Fruit fly (Drosophila melanogaster) whole organism, embryonic: ENCODE data around the gene mRRF1.
A peak's percentile ranks its signal among the peaks of the same experiment; 100 is the strongest.

Source experiments
- Atf6 ChIP-seq: fragments of 200-800 bp; sonication (Bioruptor generic); IDR thresholded peaks from 2 replicates; pipeline ENCODE4 v1.3.6; 2022; ENCODE audit warnings: missing biosample characterization, missing genetic modification characterization
- CG10543 ChIP-seq: fragments of 200-800 bp; sonication (Bioruptor generic); optimal IDR thresholded peaks from 3 replicates; lab custom pipeline; 2017; ENCODE audit warnings: missing biosample characterization, mild to moderate bottlenecking, missing genetic modification characterization, moderate library complexity
- CG11093 ChIP-seq: fragments of 200-800 bp; sonication (Bioruptor generic); IDR thresholded peaks from 3 replicates; pipeline ENCODE4 v1.3.6; 2022; ENCODE audit warnings: missing biosample characterization, missing genetic modification characterization
- CG11456 ChIP-seq: fragments of 200-800 bp; sonication (Bioruptor generic); IDR thresholded peaks from 3 replicates; pipeline ENCODE4 v1.3.6; 2022; ENCODE audit warnings: missing biosample characterization, missing genetic modification characterization
- CG11696 ChIP-seq: fragments of 200-800 bp; sonication (Bioruptor generic); IDR thresholded peaks from 2 replicates; pipeline ENCODE4 v1.3.6; 2022; ENCODE audit warnings: missing biosample characterization, missing genetic modification characterization
- CG12769 ChIP-seq: fragments of 200-800 bp; sonication (Bioruptor generic); optimal IDR thresholded peaks from 2 replicates; lab custom pipeline; 2019; ENCODE audit warnings: missing biosample characterization, mild to moderate bottlenecking, missing genetic modification characterization, moderate library complexity
- CG13424 ChIP-seq: fragments of 200-800 bp; sonication (Bioruptor generic); optimal IDR thresholded peaks from 2 replicates; lab custom pipeline; 2019; ENCODE audit warnings: missing biosample characterization, mild to moderate bottlenecking, missing genetic modification characterization, moderate library complexity
- CG2120 ChIP-seq: fragments of 200-800 bp; sonication (Bioruptor generic); optimal IDR thresholded peaks from 3 replicates; lab custom pipeline; 2016; ENCODE audit warnings: missing biosample characterization, missing genetic modification characterization
- CG6813 ChIP-seq: fragments of 200-800 bp; sonication (Bioruptor generic); optimal IDR thresholded peaks from 2 replicates; lab custom pipeline; 2017; ENCODE audit warnings: missing biosample characterization, missing genetic modification characterization, mild to moderate bottlenecking, moderate library complexity, missing genetic modification reagents
- CG6854 ChIP-seq: fragments of 200-800 bp; sonication (Bioruptor generic); optimal IDR thresholded peaks from 3 replicates; lab custom pipeline; 2017; ENCODE audit warnings: missing biosample characterization, mild to moderate bottlenecking, missing genetic modification characterization
- CG7963 ChIP-seq: fragments of 200-800 bp; sonication (Bioruptor generic); IDR thresholded peaks from 3 replicates; pipeline ENCODE4 v1.3.6; 2022; ENCODE audit warnings: missing biosample characterization, missing genetic modification characterization; ENCODE audit not compliant: partially characterized antibody
- CG8359 ChIP-seq: fragments of 200-800 bp; sonication (Bioruptor generic); optimal IDR thresholded peaks from 2 replicates; lab custom pipeline; 2017; ENCODE audit warnings: missing biosample characterization, mild to moderate bottlenecking, missing genetic modification characterization, borderline replicate concordance
- CG8924 ChIP-seq: fragments of 200-800 bp; optimal IDR thresholded peaks from 3 replicates; lab custom pipeline; 2019; ENCODE audit warnings: missing biosample characterization, mild to moderate bottlenecking, missing genetic modification characterization, moderate library complexity
- Drgx ChIP-seq: fragments of 200-800 bp; sonication (Bioruptor generic); IDR thresholded peaks from 2 replicates; pipeline ENCODE4 v1.3.6; 2022; ENCODE audit warnings: missing biosample characterization, missing genetic modification characterization
- Elba2 ChIP-seq: fragments of 200-800 bp; sonication (Bioruptor generic); optimal IDR thresholded peaks from 3 replicates; lab custom pipeline; 2016; ENCODE audit warnings: missing biosample characterization, missing genetic modification characterization
- Gsc ChIP-seq: fragments of 200-800 bp; sonication (Bioruptor generic); IDR thresholded peaks from 2 replicates; pipeline ENCODE4 v1.3.6; 2022; ENCODE audit warnings: missing biosample characterization, missing genetic modification characterization
- Hmx ChIP-seq: fragments of 200-800 bp; sonication (Bioruptor generic); optimal IDR thresholded peaks from 2 replicates; lab custom pipeline; 2016; ENCODE audit warnings: missing biosample characterization, missing genetic modification characterization
- Pdp1 ChIP-seq, 2 experiments: fragments of 200-800 bp; sonication (Bioruptor generic); optimal IDR thresholded peaks; 3 replicates each; lab custom pipeline; 2016; ENCODE audit warnings: missing biosample characterization in 2 of 2, missing genetic modification characterization in 2 of 2, mild to moderate bottlenecking in 1 of 2, moderate library complexity in 1 of 2
- Rfx ChIP-seq: fragments of 200-800 bp; sonication (Bioruptor generic); IDR thresholded peaks from 2 replicates; pipeline ENCODE4 v1.3.6; 2022; ENCODE audit warnings: missing biosample characterization, missing genetic modification characterization
- Sry-β ChIP-seq: fragments of 200-800 bp; sonication (Bioruptor generic); optimal IDR thresholded peaks from 2 replicates; lab custom pipeline; 2018; ENCODE audit warnings: missing biosample characterization, mild to moderate bottlenecking, missing genetic modification characterization, moderate library complexity
- amos ChIP-seq: fragments of 200-800 bp; sonication (Bioruptor generic); IDR thresholded peaks from 2 replicates; pipeline ENCODE4 v1.3.6; 2022; ENCODE audit warnings: missing biosample characterization, missing genetic modification characterization; ENCODE audit not compliant: partially characterized antibody
- bbx ChIP-seq: fragments of 200-800 bp; sonication (Bioruptor generic); IDR thresholded peaks from 2 replicates; pipeline ENCODE4 v1.3.6; 2022; ENCODE audit warnings: missing biosample characterization, missing genetic modification characterization; ENCODE audit not compliant: partially characterized antibody
- bigmax ChIP-seq: fragments of 200-800 bp; sonication (Bioruptor generic); optimal IDR thresholded peaks from 2 replicates; lab custom pipeline; 2018; ENCODE audit warnings: missing biosample characterization, mild to moderate bottlenecking, missing genetic modification characterization
- caup ChIP-seq: fragments of 200-800 bp; sonication (Bioruptor generic); optimal IDR thresholded peaks from 3 replicates; lab custom pipeline; 2017; ENCODE audit warnings: missing biosample characterization, mild to moderate bottlenecking, missing genetic modification characterization, moderate library complexity; ENCODE audit not compliant: severe bottlenecking
- ems ChIP-seq: fragments of 200-800 bp; sonication (Bioruptor generic); optimal IDR thresholded peaks from 3 replicates; lab custom pipeline; 2016; ENCODE audit warnings: missing biosample characterization, missing genetic modification characterization
- exex ChIP-seq: fragments of 200-800 bp; sonication (Bioruptor generic); optimal IDR thresholded peaks from 4 replicates; lab custom pipeline; 2018; ENCODE audit warnings: missing biosample characterization, mild to moderate bottlenecking, missing genetic modification characterization, moderate library complexity
- fd64A ChIP-seq: fragments of 200-800 bp; sonication (Bioruptor generic); optimal IDR thresholded peaks from 3 replicates; lab custom pipeline; 2018; ENCODE audit warnings: missing biosample characterization, mild to moderate bottlenecking, missing genetic modification characterization
- kah ChIP-seq: fragments of 200-800 bp; sonication (Bioruptor generic); optimal IDR thresholded peaks from 2 replicates; lab custom pipeline; 2018; ENCODE audit warnings: missing biosample characterization, mild to moderate bottlenecking, missing genetic modification characterization
- kni ChIP-seq: fragments of 200-800 bp; sonication (Bioruptor generic); optimal IDR thresholded peaks from 3 replicates; lab custom pipeline; 2017; ENCODE audit warnings: mild to moderate bottlenecking, missing biosample characterization, missing genetic modification reagents, missing genetic modification characterization
- knrl ChIP-seq: fragments of 200-800 bp; sonication (Bioruptor generic); IDR thresholded peaks from 3 replicates; pipeline ENCODE4 v1.3.6; 2022; ENCODE audit warnings: missing biosample characterization, missing genetic modification characterization; ENCODE audit not compliant: partially characterized antibody
- lab ChIP-seq: fragments of 200-800 bp; sonication (Bioruptor generic); optimal IDR thresholded peaks from 3 replicates; lab custom pipeline; 2017; ENCODE audit warnings: missing biosample characterization, missing genetic modification characterization, mild to moderate bottlenecking, moderate library complexity, missing genetic modification reagents
- lbe ChIP-seq: fragments of 200-800 bp; sonication (Bioruptor generic); optimal IDR thresholded peaks from 2 replicates; lab custom pipeline; 2016; ENCODE audit warnings: missing biosample characterization, mild to moderate bottlenecking, missing genetic modification characterization
- otp ChIP-seq: fragments of 200-800 bp; sonication (Bioruptor generic); IDR thresholded peaks from 3 replicates; pipeline ENCODE4, ENCODE4 v1.3.6; 2022; ENCODE audit warnings: missing biosample characterization, missing genetic modification characterization
- pfk ChIP-seq: fragments of 200-800 bp; sonication (Bioruptor generic); optimal IDR thresholded peaks from 2 replicates; lab custom pipeline; 2018; ENCODE audit warnings: missing biosample characterization, mild to moderate bottlenecking, missing genetic modification characterization, moderate library complexity
- rib ChIP-seq: fragments of 200-800 bp; sonication (Bioruptor generic); IDR thresholded peaks from 2 replicates; pipeline ENCODE4 v1.3.6; 2022; ENCODE audit warnings: missing biosample characterization, missing genetic modification characterization
- run ChIP-seq: fragments of 200-800 bp; sonication (Bioruptor generic); optimal IDR thresholded peaks from 3 replicates; lab custom pipeline; 2018; ENCODE audit warnings: missing biosample characterization, mild to moderate bottlenecking, missing genetic modification characterization
- scrt ChIP-seq: fragments of 200-800 bp; sonication (Bioruptor generic); optimal IDR thresholded peaks from 2 replicates; lab custom pipeline; 2018; ENCODE audit warnings: missing biosample characterization, mild to moderate bottlenecking, missing genetic modification characterization, moderate library complexity
- sqz ChIP-seq: fragments of 200-800 bp; sonication (Bioruptor generic); optimal IDR thresholded peaks from 3 replicates; lab custom pipeline; 2018; ENCODE audit warnings: missing biosample characterization, mild to moderate bottlenecking, missing genetic modification characterization
- ssp ChIP-seq: fragments of 200-800 bp; sonication (Bioruptor generic); IDR thresholded peaks from 2 replicates; pipeline ENCODE4 v1.3.6; 2022; ENCODE audit warnings: missing biosample characterization, missing genetic modification characterization
- stc ChIP-seq: fragments of 200-800 bp; sonication (Bioruptor generic); IDR thresholded peaks from 2 replicates; pipeline ENCODE4 v1.3.6; 2022; ENCODE audit warnings: missing biosample characterization, missing genetic modification characterization
- stwl ChIP-seq: fragments of 200-800 bp; sonication (Bioruptor generic); optimal IDR thresholded peaks from 3 replicates; lab custom pipeline; 2018; ENCODE audit warnings: missing biosample characterization, mild to moderate bottlenecking, missing genetic modification characterization, moderate library complexity
- sug ChIP-seq: fragments of 200-800 bp; optimal IDR thresholded peaks from 2 replicates; lab custom pipeline; 2019; ENCODE audit warnings: missing biosample characterization, mild to moderate bottlenecking, missing genetic modification characterization, moderate library complexity
- usp ChIP-seq: fragments of >200 bp; optimal IDR thresholded peaks from 2 replicates; lab custom pipeline; 2017; ENCODE audit warnings: missing biosample characterization, missing genetic modification characterization
- vvl ChIP-seq: fragments of 200-800 bp; sonication (Bioruptor generic); IDR thresholded peaks from 2 replicates; pipeline ENCODE4 v1.3.6; 2022; ENCODE audit warnings: missing biosample characterization, missing genetic modification characterization

The mRRF1 gene

DNA sequence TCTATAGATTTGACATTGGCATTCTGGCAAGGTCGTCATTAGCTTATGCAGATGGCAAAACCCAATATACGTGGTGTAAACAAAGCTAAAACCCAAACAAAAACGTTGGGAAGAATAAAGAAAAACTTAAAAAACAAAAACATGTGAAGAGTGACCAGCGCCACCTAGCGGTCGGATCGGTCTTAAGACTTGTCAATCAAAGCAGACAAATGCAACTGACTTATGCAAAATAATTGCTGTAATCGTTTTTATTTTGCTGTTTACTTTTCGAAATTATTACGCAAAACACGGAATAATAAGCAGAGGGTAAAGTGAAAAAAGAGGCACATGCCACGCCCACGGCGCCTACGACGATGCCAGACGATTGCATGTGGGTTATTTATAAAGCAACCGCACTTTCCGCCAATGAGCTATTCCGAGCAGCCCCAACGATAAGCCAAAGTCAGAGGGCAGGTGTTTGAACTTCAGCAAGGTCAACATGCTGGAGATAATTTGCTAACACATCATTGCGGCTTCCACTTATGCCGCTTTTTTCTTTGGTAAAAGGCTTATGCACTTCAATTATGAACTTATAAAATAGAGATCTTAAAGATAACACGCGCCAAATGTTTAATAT, 7.9 kb upstream of the mRRF1 start (continued):
- TF ChIP-seq Pdp1 (GFP tag; optimal IDR thresholded peaks at IDR 0.05; lab: Kevin White, UChicago), result peak in 1 of 2 experiments; percentile 8
- no peak for TF ChIP-seq pfk (GFP tag; lab: Kevin White, UChicago)
- no peak for TF ChIP-seq run (tag; lab: Kevin White, UChicago)
- no peak for TF ChIP-seq stwl (tag; lab: Kevin White, UChicago)
- TF ChIP-seq CG6813 (GFP tag; lab: Kevin White, UChicago), result no peak
- TF ChIP-seq, all 482 proteins: peak for 8

DNA sequence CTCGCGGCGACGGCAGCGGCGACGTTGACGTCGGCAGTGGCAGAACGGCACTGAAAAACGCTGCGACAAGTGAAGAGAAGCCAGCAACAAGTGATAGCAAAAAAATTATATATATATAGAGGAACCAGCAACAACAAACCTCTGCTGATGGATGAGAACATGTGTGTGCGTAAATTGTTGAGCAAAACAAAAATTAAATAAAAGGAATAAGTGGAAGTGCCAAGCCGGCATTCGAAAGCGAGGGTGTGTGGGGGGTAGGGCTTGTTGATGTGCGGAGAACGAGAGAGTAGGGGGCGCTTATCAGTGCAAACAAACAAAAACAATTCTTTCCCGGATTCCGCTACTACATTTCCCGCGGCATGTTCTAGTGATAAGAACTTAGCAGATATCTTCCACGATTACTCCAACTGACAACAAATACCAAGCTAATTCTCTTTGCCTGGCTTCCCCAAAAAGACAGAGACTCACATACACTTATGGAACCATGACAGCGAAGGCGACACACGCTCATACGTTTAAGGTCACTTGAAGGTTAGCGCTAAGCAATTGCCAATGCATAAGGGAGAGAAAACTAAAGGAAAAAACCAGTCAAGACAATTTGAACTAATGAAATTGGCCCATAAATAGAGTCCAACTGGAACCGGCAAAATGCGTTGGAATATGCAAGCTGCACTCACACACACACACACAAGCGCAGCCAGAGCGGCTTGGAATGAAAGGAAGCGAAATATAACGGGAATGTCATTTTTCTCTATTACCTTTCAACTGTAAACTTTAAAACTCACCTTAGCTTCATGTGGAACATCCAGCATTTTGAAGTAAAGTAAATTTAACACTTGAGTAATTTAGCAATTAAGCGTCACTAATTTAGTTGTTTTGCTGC, 6.1 kb upstream of the mRRF1 start:
- TF ChIP-seq CG11696 (GFP tag; lab: Robert Waterston, UW) (no peak), sqz (peak; percentile 6), CG10543 (GFP tag; lab: Kevin White, UChicago) (peak; percentile 83), Atf6 (GFP tag; lab: Robert Waterston, UW) (no peak), bbx (GFP tag; lab: Robert Waterston, UW) (0 out of 2 replicates have a peak, but pooled peaks have one; percentile 19), exex (tag; lab: Kevin White, UChicago) (peak; percentile 22), bigmax (GFP tag; lab: Kevin White, UChicago) (no peak), CG8924 (tag; lab: Kevin White, UChicago) (peak; percentile 5), CG6854 (GFP tag; lab: Kevin White, UChicago) (no peak), usp (GFP tag; lab: Kevin White, UChicago) (no peak), CG11456 (GFP tag; lab: Robert Waterston, UW) (no peak), fd64A (GFP tag; lab: Kevin White, UChicago) (no peak), kni (no peak), rib (GFP tag; lab: Robert Waterston, UW) (0 out of 2 replicates have a peak, but pooled peaks have one; percentile 28), lab (peak; percentile 12), Sry-β (no peak), scrt (GFP tag; lab: Kevin White, UChicago) (peak; percentile 49), caup (GFP tag; lab: Kevin White, UChicago) (peak; percentile 15), CG8359 (GFP tag; lab: Kevin White, UChicago) (no peak), CG7963 (GFP tag; lab: Robert Waterston, UW) (no peak), ems (no peak), CG11093 (no peak), CG2120 (GFP tag; lab: Kevin White, UChicago) (no peak), CG13424 (tag; lab: Kevin White, UChicago) (no peak), Hmx (GFP tag; lab: Kevin White, UChicago) (no peak), amos (peak; percentile 16; the same call in 1 of the 2 replicates), CG12769 (tag; lab: Kevin White, UChicago) (peak; percentile 60), sug (peak; percentile 52), Gsc (GFP tag; lab: Robert Waterston, UW) (no peak), kah (GFP tag; lab: Kevin White, UChicago) (peak; percentile 20), lbe (peak; percentile 23), otp (GFP tag; lab: Robert Waterston, UW) (no peak), ssp (GFP tag; lab: Robert Waterston, UW) (no peak), Drgx (GFP tag; lab: Robert Waterston, UW) (peak; percentile 44; the same call in 1 of the 2 replicates), vvl (GFP tag; lab: Robert Waterston, UW) (no peak), Rfx (0 out of 2 replicates have a peak, but pooled peaks have one; percentile 13), stc (0 out of 2 replicates have a peak, but pooled peaks have one; percentile 19), knrl (no peak), Elba2 (GFP tag; lab: Kevin White, UChicago) (peak; percentile 43)
